Worm (Caenorhabditis elegans) whole organism, early embryonic: ENCODE results near the gene osgn-1.

ENCODE experiments used
- B0310.2 ChIP-seq: sonication (generic microtip); optimal IDR thresholded peaks from 2 replicates; lab custom pipeline; 2016; ENCODE audit warnings: mild to moderate bottlenecking, missing genetic modification characterization, missing compliant biosample characterization
- F13C5.2 ChIP-seq: sonication (generic microtip); optimal IDR thresholded peaks from 2 replicates; lab custom pipeline; 2017; ENCODE audit warnings: mild to moderate bottlenecking, missing genetic modification characterization, inconsistent platforms, missing compliant biosample characterization
- aly-1 ChIP-seq: sonication (generic microtip); optimal IDR thresholded peaks from 2 replicates; lab custom pipeline; 2016; ENCODE audit warnings: missing genetic modification characterization, missing compliant biosample characterization
- ama-1 ChIP-seq: fragments of 150-350 bp; optimal IDR thresholded peaks from 2 replicates; lab custom pipeline; 2014
- ceh-13 ChIP-seq: fragments of 200-800 bp; sonication (Bioruptor generic); optimal IDR thresholded peaks from 2 replicates; lab custom pipeline; 2018; ENCODE audit warnings: mild to moderate bottlenecking, missing genetic modification characterization, missing compliant biosample characterization
- ceh-36 ChIP-seq: sonication (generic microtip); optimal IDR thresholded peaks from 2 replicates; lab custom pipeline; 2016; ENCODE audit warnings: missing genetic modification characterization, inconsistent platforms, missing compliant biosample characterization
- ets-7 ChIP-seq: sonication (generic microtip); optimal IDR thresholded peaks from 2 replicates; lab custom pipeline; 2016; ENCODE audit warnings: missing genotype, missing genetic modification characterization, missing compliant biosample characterization
- flt-1 ChIP-seq: fragments of 200-800 bp; sonication (Bioruptor generic); IDR thresholded peaks from 2 replicates; pipeline ENCODE4 v1.3.6; 2022; ENCODE audit warnings: missing genetic modification characterization, missing compliant biosample characterization
- hmbx-1 ChIP-seq: sonication (generic microtip); optimal IDR thresholded peaks from 2 replicates; lab custom pipeline; 2016; ENCODE audit warnings: mild to moderate bottlenecking, missing genetic modification characterization, missing compliant biosample characterization
- hmg-4 ChIP-seq: fragments of 200-800 bp; sonication (Bioruptor generic); optimal IDR thresholded peaks from 2 replicates; lab custom pipeline; 2018; ENCODE audit warnings: mild to moderate bottlenecking, missing genetic modification characterization, missing compliant biosample characterization
- hnd-1 ChIP-seq: sonication (generic microtip); optimal IDR thresholded peaks from 2 replicates; lab custom pipeline; 2016; ENCODE audit warnings: missing genetic modification characterization, missing compliant biosample characterization
- pes-1 ChIP-seq: fragments of 200-800 bp; sonication (Bioruptor generic); IDR thresholded peaks from 2 replicates; pipeline ENCODE4 v1.3.6; 2022; ENCODE audit warnings: missing genetic modification reagents, missing genetic modification characterization, missing compliant biosample characterization
- scrt-1 ChIP-seq: fragments of 200-800 bp; sonication (Bioruptor generic); IDR thresholded peaks from 2 replicates; pipeline ENCODE4 v1.3.6; 2022; ENCODE audit warnings: missing genetic modification characterization, missing compliant biosample characterization
- sea-1 ChIP-seq: fragments of 200-800 bp; sonication (Bioruptor generic); conservative IDR thresholded peaks from 2 replicates; pipeline ENCODE4 v1.3.6; 2022; ENCODE audit warnings: missing genetic modification characterization, missing compliant biosample characterization
- tbx-11 ChIP-seq: fragments of 200-800 bp; sonication (Bioruptor generic); IDR thresholded peaks from 2 replicates; pipeline ENCODE4 v1.3.6; 2022; ENCODE audit warnings: missing genetic modification characterization, missing compliant biosample characterization
- tbx-37 ChIP-seq: fragments of 200-800 bp; sonication (Bioruptor generic); conservative IDR thresholded peaks from 2 replicates; pipeline ENCODE4 v1.3.6; 2022; ENCODE audit warnings: missing genetic modification reagents, missing genetic modification characterization, missing compliant biosample characterization
- tra-4 ChIP-seq: sonication (generic microtip); optimal IDR thresholded peaks from 2 replicates; lab custom pipeline; 2017; ENCODE audit warnings: missing genetic modification characterization, missing compliant biosample characterization

Gene osgn-1

DNA sequence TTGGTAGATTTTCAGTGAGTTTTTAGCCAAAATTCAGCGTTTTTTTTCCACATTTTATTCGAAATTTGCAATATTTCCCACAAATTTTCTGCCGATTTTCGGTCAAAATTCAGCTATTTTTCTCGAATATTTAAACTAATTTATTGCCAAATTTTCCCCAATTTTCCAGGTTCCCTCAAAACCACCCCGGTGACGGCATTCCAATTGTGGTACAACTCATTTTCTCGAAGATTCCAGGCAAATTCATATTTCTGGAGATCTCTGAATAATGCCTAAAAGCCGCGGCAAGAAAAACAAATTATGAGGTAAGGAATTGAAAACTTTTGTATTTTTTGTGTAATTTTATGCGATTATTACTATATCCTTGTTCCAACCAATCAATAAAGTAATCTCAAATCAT, at the start of gene osgn-1:
Gene osgn-1 (plus strand): TSS at position 301 of the 400 bp plus-strand sequence.
- TF ChIP-seq sea-1 (GFP tag; lab: Robert Waterston, UW) (no peak), flt-1 (GFP tag; lab: Robert Waterston, UW) (no peak), tbx-11 (GFP tag; lab: Robert Waterston, UW) (no peak), ets-7 (no peak), aly-1 (tag; lab: Kevin White, UChicago) (no peak), hmbx-1 (tag; lab: Kevin White, UChicago) (no peak), hnd-1 (tag; lab: Kevin White, UChicago) (no peak)

DNA sequence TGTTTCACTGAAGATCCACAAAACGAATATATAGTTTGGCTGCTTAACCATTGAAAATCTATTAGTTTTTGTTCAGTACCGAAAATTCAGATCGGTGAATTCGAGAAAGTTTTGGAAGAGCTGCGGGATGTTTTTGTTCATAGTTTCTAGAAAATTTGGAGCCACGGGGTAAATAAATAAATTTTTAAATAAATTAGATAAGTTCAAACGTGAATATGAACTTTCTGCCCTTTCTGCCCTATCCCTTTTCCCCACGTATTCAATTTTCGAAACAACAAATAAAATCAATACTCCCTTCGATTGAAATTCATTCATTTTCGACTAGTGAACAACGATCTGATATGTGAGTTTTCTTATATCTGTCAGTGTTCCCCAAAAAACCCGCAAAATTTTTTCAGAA, 45.1 kb upstream of the osgn-1 start, which contains the start of gene scrm-5:
Gene scrm-5 (plus strand): TSS at position 301 of the 400 bp plus-strand sequence.
- TF ChIP-seq tbx-37 (GFP tag; lab: Robert Waterston, UW), result no peak

DNA sequence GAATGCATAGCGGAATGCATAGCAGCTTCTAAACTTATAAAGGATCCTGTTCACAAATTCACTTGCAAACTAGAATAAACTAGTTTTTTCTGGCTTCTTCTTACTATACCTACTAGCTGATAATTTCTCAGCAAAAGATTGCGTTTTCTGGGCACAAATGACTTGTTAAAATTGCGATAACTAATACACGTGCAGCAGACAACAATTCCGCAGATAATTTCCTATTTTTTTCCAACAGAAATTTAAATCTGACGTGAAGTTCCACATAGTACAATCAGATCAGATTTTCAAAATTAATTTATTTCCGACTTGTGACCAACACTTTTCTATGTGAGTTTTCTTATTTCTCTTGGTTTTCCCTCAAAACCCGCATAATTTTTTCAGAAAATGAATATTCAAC, 42.8 kb upstream of the osgn-1 start, which contains the start of gene scrm-8:
Gene scrm-8 (plus strand): TSS at position 301 of the 400 bp plus-strand sequence.
- TF ChIP-seq aly-1 (tag; lab: Kevin White, UChicago) (no peak), hnd-1 (tag; lab: Kevin White, UChicago) (no peak), F13C5.2 (tag; lab: Kevin White, UChicago) (no peak), scrt-1 (no peak), tra-4 (tag; lab: Kevin White, UChicago) (no peak), ets-7 (no peak)

DNA sequence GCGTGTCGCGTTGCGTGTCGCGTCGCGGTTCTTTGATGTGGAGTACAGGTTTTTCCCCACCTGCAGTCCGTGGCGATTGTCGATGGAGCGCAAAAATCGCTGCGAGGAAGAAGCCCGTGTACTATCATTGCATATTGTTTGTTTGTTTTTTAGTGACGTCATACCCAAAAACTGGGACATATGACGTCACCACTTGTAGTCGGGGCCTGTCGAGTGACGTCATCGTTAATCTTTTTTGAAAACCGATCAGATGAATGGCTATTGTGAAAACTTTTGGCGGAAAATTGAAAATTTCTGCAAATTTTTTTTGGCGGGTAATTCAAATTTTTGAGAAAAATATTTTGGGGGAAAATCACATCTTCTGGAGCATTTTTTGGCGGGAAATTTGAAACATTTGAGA, 39.9 kb upstream of the osgn-1 start:
- TF ChIP-seq hmg-4 (no peak), ama-1 (lab: Kevin White, UChicago) (no peak), B0310.2 (tag; lab: Kevin White, UChicago) (no peak), hnd-1 (tag; lab: Kevin White, UChicago) (no peak), hmbx-1 (tag; lab: Kevin White, UChicago) (no peak), tbx-37 (GFP tag; lab: Robert Waterston, UW) (no peak), pes-1 (no peak), scrt-1 (no peak), ceh-36 (tag; lab: Kevin White, UChicago) (no peak), F13C5.2 (tag; lab: Kevin White, UChicago) (no peak), ets-7 (no peak), sea-1 (GFP tag; lab: Robert Waterston, UW) (no peak), flt-1 (GFP tag; lab: Robert Waterston, UW) (no peak), tra-4 (tag; lab: Kevin White, UChicago) (no peak), aly-1 (tag; lab: Kevin White, UChicago) (no peak), ceh-13 (GFP tag; lab: Kevin White, UChicago) (no peak), tbx-11 (GFP tag; lab: Robert Waterston, UW) (no peak)

DNA sequence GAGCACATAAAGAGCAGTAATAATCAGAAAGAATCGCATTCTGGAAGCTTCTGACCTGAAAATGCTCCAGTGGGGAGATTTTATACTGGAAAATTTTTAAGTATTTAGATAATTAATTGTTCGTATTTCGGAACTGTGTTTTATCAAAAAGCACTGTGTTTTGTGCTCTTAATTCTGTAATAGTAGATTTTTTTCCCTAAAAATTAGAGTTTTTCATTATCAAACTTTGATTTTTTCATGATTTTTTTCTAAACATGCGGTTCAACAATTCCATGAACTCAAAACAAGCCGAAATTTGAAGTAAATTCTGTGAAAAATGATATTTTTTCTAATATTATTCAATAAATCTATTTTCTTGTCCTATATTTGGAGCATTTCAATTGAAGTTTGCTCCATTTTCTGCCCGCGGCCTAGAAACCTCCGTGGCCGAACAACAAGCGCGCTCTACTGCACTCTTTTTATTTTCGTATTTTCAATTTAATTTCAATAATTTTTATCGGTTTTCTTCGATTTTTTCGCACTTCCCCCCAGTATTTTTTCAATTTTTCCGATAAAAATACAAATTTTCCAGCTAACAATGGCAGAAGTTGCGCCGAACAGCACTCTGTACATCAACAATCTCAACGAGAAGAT, 35.5 kb upstream of the osgn-1 start, which contains the start of the genes K08D10.13 and rnp-2:
Gene K08D10.13 (minus strand): TSS at position 51 of the 633 bp plus-strand sequence.
Gene rnp-2 (plus strand): TSS at position 546 of the 633 bp plus-strand sequence.
- TF ChIP-seq tbx-37 (GFP tag; lab: Robert Waterston, UW) (0 out of 2 replicates have a peak, but pooled peaks have one; percentile 27), aly-1 (tag; lab: Kevin White, UChicago) (no peak)

DNA sequence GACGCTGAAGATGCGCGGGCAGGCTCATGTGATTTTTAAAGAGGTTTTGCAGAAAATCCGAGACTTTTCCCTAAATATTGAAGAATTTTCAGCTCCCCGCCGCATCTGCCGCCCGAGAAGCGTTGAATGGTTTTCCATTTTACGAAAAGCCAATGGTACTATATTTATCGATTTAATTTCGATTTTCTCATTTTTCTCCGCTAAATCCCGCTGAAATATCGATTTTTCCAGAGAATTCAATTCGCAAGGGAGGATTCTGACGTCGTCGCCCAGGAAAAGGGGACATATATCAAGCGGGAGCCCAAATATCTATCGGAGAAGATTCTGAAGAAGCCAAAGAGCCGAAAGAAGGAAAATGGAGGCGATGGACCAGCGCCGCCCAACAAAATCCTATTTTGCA, 34.9 kb upstream of the osgn-1 start:
- TF ChIP-seq hnd-1 (tag; lab: Kevin White, UChicago), result no peak
- no peak for TF ChIP-seq F13C5.2 (tag; lab: Kevin White, UChicago)
- TF ChIP-seq sea-1 (GFP tag; lab: Robert Waterston, UW), result no peak
- TF ChIP-seq hmg-4, result no peak
- no peak for TF ChIP-seq pes-1
- no peak for TF ChIP-seq tra-4 (tag; lab: Kevin White, UChicago)
- no peak for TF ChIP-seq flt-1 (GFP tag; lab: Robert Waterston, UW)
- no peak for TF ChIP-seq scrt-1
- TF ChIP-seq B0310.2 (tag; lab: Kevin White, UChicago), result no peak
- TF ChIP-seq ceh-36 (tag; lab: Kevin White, UChicago), result no peak
- no peak for TF ChIP-seq tbx-11 (GFP tag; lab: Robert Waterston, UW)

DNA sequence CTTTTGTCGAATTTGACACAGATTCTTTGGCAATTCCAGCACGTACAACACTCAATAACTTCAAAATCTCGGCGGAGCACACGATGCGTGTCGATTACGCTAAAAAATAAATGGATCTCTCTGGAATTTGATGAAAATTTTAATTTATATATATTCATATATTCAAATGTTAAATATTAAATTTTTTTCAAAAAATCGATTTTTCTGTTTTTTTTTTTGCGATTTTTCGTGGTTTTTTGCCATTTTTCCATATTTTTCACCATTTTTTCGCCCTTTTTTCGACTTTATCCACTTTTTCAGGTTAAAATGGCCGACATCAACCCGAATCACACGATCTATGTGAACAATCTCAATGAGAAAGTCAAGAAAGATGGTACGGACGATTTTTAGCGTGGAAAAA, 33.4 kb upstream of the osgn-1 start, which contains the start of gene rnp-3:
Gene rnp-3 (plus strand): TSS at position 301 of the 400 bp plus-strand sequence.
- TF ChIP-seq hmg-4 (no peak), hnd-1 (tag; lab: Kevin White, UChicago) (no peak), ama-1 (lab: Kevin White, UChicago) (no peak), tbx-37 (GFP tag; lab: Robert Waterston, UW) (no peak), aly-1 (tag; lab: Kevin White, UChicago) (no peak), sea-1 (GFP tag; lab: Robert Waterston, UW) (no peak), flt-1 (GFP tag; lab: Robert Waterston, UW) (no peak), F13C5.2 (tag; lab: Kevin White, UChicago) (no peak), scrt-1 (no peak), B0310.2 (tag; lab: Kevin White, UChicago) (no peak), hmbx-1 (tag; lab: Kevin White, UChicago) (no peak), pes-1 (no peak), ceh-36 (tag; lab: Kevin White, UChicago) (no peak), ets-7 (no peak), tra-4 (tag; lab: Kevin White, UChicago) (no peak), ceh-13 (GFP tag; lab: Kevin White, UChicago) (no peak), tbx-11 (GFP tag; lab: Robert Waterston, UW) (no peak)

DNA sequence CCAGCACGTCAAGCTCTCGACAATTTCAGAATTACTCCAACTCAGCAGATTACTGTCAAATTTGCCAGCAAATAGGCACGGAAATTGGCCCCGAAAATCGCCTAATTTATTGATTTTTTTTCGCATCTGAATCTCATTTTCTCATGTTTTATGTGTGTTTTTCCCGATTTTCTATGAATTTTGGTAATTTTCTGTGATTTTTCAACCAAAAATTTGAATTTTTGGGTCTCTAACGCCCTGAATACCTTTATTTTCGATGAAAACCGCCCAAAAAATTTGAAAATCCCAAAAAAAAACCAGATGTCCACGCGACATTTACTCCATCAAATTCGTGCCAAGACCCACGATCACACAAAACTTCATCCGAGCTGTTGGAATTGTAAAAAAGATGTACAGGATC, 31.1 kb upstream of the osgn-1 start, which contains the start of gene dnj-15:
Gene dnj-15 (plus strand): TSS at position 301 of the 400 bp plus-strand sequence.
- TF ChIP-seq sea-1 (GFP tag; lab: Robert Waterston, UW) (no peak), tra-4 (tag; lab: Kevin White, UChicago) (no peak), ceh-13 (GFP tag; lab: Kevin White, UChicago) (no peak), ceh-36 (tag; lab: Kevin White, UChicago) (no peak), tbx-11 (GFP tag; lab: Robert Waterston, UW) (no peak), aly-1 (tag; lab: Kevin White, UChicago) (no peak), hnd-1 (tag; lab: Kevin White, UChicago) (no peak), ets-7 (no peak), hmbx-1 (tag; lab: Kevin White, UChicago) (no peak), ama-1 (lab: Kevin White, UChicago) (no peak), flt-1 (GFP tag; lab: Robert Waterston, UW) (no peak), scrt-1 (no peak), B0310.2 (tag; lab: Kevin White, UChicago) (no peak), F13C5.2 (tag; lab: Kevin White, UChicago) (no peak)
